Fruit fly (Drosophila melanogaster) whole organism, embryonic: ENCODE measurements around the gene CG14731.

Source experiments
- Adf1 ChIP-seq: fragments of 200-800 bp; sonication (Bioruptor generic); IDR thresholded peaks from 2 replicates; pipeline ENCODE4 v1.3.6; 2022; ENCODE audit warnings: missing biosample characterization, missing genetic modification characterization
- BEAF-32 ChIP-seq: fragments of 200-800 bp; sonication (Bioruptor generic); optimal IDR thresholded peaks from 3 replicates; lab custom pipeline; 2017; ENCODE audit warnings: missing biosample characterization, missing genetic modification characterization, mild to moderate bottlenecking, moderate library complexity, missing genetic modification reagents
- C15 ChIP-seq: fragments of 200-800 bp; sonication (Bioruptor generic); IDR thresholded peaks from 3 replicates; pipeline ENCODE4 v1.3.6; 2022; ENCODE audit warnings: missing biosample characterization, missing genetic modification characterization
- CG11085 ChIP-seq: fragments of 200-800 bp; sonication (Bioruptor generic); IDR thresholded peaks from 2 replicates; pipeline ENCODE4 v1.3.6; 2022; ENCODE audit warnings: missing biosample characterization, missing genetic modification characterization
- CG11504 ChIP-seq: fragments of 200-800 bp; sonication (Bioruptor generic); optimal IDR thresholded peaks from 3 replicates; lab custom pipeline; 2019; ENCODE audit warnings: missing biosample characterization, mild to moderate bottlenecking, missing genetic modification characterization, moderate library complexity
- CG12155 ChIP-seq: fragments of 200-800 bp; sonication (Bioruptor generic); optimal IDR thresholded peaks from 3 replicates; lab custom pipeline; 2016; ENCODE audit warnings: missing biosample characterization, missing genetic modification characterization
- CG13296 ChIP-seq: fragments of 200-800 bp; sonication (Bioruptor generic); optimal IDR thresholded peaks from 3 replicates; lab custom pipeline; 2018; ENCODE audit warnings: missing biosample characterization, mild to moderate bottlenecking, missing genetic modification characterization
- CG13894 ChIP-seq: fragments of 200-800 bp; sonication (Bioruptor generic); optimal IDR thresholded peaks from 3 replicates; lab custom pipeline; 2018; ENCODE audit warnings: missing biosample characterization, mild to moderate bottlenecking, missing genetic modification characterization, moderate library complexity
- CG1602 ChIP-seq: fragments of 200-800 bp; sonication (Bioruptor generic); optimal IDR thresholded peaks from 3 replicates; lab custom pipeline; 2016; ENCODE audit warnings: missing biosample characterization, missing genetic modification characterization
- CG17568 ChIP-seq: fragments of 200-800 bp; sonication (Bioruptor generic); optimal IDR thresholded peaks from 2 replicates; lab custom pipeline; 2018; ENCODE audit warnings: missing biosample characterization, mild to moderate bottlenecking, missing genetic modification characterization, moderate library complexity
- CG2199 ChIP-seq: fragments of 200-800 bp; sonication (Bioruptor generic); IDR thresholded peaks from 3 replicates; pipeline ENCODE4 v1.3.6; 2022; ENCODE audit warnings: missing biosample characterization, missing genetic modification characterization
- CG31224 ChIP-seq: fragments of 200-800 bp; sonication (Bioruptor generic); IDR thresholded peaks from 2 replicates; pipeline ENCODE4 v1.3.6; 2022; ENCODE audit warnings: missing biosample characterization, missing genetic modification characterization
- CG3726 ChIP-seq: fragments of 200-800 bp; sonication (Bioruptor generic); IDR thresholded peaks from 3 replicates; pipeline ENCODE4, ENCODE4 v1.3.6; 2022; ENCODE audit warnings: missing biosample characterization, missing genetic modification characterization
- CG4730 ChIP-seq: fragments of 200-800 bp; sonication (Bioruptor generic); IDR thresholded peaks from 2 replicates; pipeline ENCODE4 v1.3.6; 2022; ENCODE audit warnings: missing biosample characterization, missing genetic modification characterization
- CG6272 ChIP-seq: fragments of 200-800 bp; sonication (Bioruptor generic); IDR thresholded peaks from 2 replicates; pipeline ENCODE4 v1.3.6; 2022; ENCODE audit warnings: missing biosample characterization, missing genetic modification characterization
- CG7271 ChIP-seq: fragments of 200-800 bp; sonication (Bioruptor generic); optimal IDR thresholded peaks from 2 replicates; lab custom pipeline; 2018; ENCODE audit warnings: missing biosample characterization, mild to moderate bottlenecking, missing genetic modification characterization, moderate library complexity
- CG7987 ChIP-seq: fragments of 200-800 bp; sonication (Bioruptor generic); optimal IDR thresholded peaks from 2 replicates; lab custom pipeline; 2018; ENCODE audit warnings: missing biosample characterization, mild to moderate bottlenecking, missing genetic modification characterization, moderate library complexity
- CG8089 ChIP-seq: fragments of 200-800 bp; sonication (Bioruptor generic); optimal IDR thresholded peaks from 3 replicates; lab custom pipeline; 2016; ENCODE audit warnings: missing biosample characterization, missing genetic modification characterization
- CG8924 ChIP-seq: fragments of 200-800 bp; optimal IDR thresholded peaks from 3 replicates; lab custom pipeline; 2019; ENCODE audit warnings: missing biosample characterization, mild to moderate bottlenecking, missing genetic modification characterization, moderate library complexity
- Doc3 ChIP-seq: fragments of 200-800 bp; sonication (Bioruptor generic); IDR thresholded peaks from 3 replicates; pipeline ENCODE4 v1.3.6; 2022; ENCODE audit warnings: missing biosample characterization, missing genetic modification characterization; ENCODE audit not compliant: partially characterized antibody
- E2f1 ChIP-seq: fragments of 200-800 bp; sonication (Bioruptor generic); IDR thresholded peaks from 2 replicates; pipeline ENCODE4 v1.3.6; 2022; ENCODE audit warnings: missing biosample characterization, missing genetic modification characterization
- E2f2 ChIP-seq: fragments of 200-800 bp; sonication (Bioruptor generic); IDR thresholded peaks from 2 replicates; pipeline ENCODE4 v1.3.6; 2022; ENCODE audit warnings: missing biosample characterization, missing genetic modification characterization
- GATAe ChIP-seq: fragments of 200-800 bp; sonication (Bioruptor generic); conservative IDR thresholded peaks from 2 replicates; pipeline ENCODE4 v1.3.6; 2022; ENCODE audit warnings: missing biosample characterization, missing genetic modification characterization
- Hey ChIP-seq: fragments of 200-800 bp; sonication (Bioruptor generic); optimal IDR thresholded peaks from 3 replicates; lab custom pipeline; 2018; ENCODE audit warnings: missing biosample characterization, mild to moderate bottlenecking, missing genetic modification characterization
- HmgD ChIP-seq: fragments of 200-800 bp; sonication (Bioruptor generic); optimal IDR thresholded peaks from 3 replicates; lab custom pipeline; 2016; ENCODE audit warnings: missing biosample characterization, missing genetic modification characterization
- Lpt ChIP-seq: fragments of >200 bp; optimal IDR thresholded peaks from 2 replicates; lab custom pipeline; 2018; ENCODE audit warnings: missing biosample characterization, missing genetic modification characterization
- MBD-R2 ChIP-seq: fragments of 200-800 bp; sonication (Bioruptor generic); IDR thresholded peaks from 2 replicates; pipeline ENCODE4 v1.3.6; 2022; ENCODE audit warnings: missing biosample characterization, missing genetic modification characterization
- NC2α ChIP-seq: fragments of 200-800 bp; sonication (Bioruptor generic); optimal IDR thresholded peaks from 2 replicates; lab custom pipeline; 2016; ENCODE audit warnings: missing biosample characterization, missing genetic modification characterization
- Nf-YB ChIP-seq: fragments of 200-800 bp; sonication (Bioruptor generic); optimal IDR thresholded peaks from 3 replicates; lab custom pipeline; 2019; ENCODE audit warnings: missing biosample characterization, mild to moderate bottlenecking, missing genetic modification characterization, moderate library complexity
- Nf-YC ChIP-seq: fragments of 200-800 bp; optimal IDR thresholded peaks from 3 replicates; lab custom pipeline; 2019; ENCODE audit warnings: missing biosample characterization, mild to moderate bottlenecking, missing genetic modification characterization, moderate library complexity
- Opbp ChIP-seq: fragments of 200-800 bp; sonication (Bioruptor generic); IDR thresholded peaks from 3 replicates; pipeline ENCODE4 v1.3.6; 2022; ENCODE audit warnings: missing biosample characterization, missing genetic modification characterization; ENCODE audit not compliant: partially characterized antibody
- Sox100B ChIP-seq: fragments of 200-800 bp; sonication (Bioruptor generic); optimal IDR thresholded peaks from 3 replicates; lab custom pipeline; 2018; ENCODE audit warnings: missing biosample characterization, mild to moderate bottlenecking, missing genetic modification characterization
- Trl ChIP-seq, 3 experiments: fragments of >200 bp in 2 of 3; fragments of 200-800 bp in 1 of 3; sonication (Bioruptor generic) in 1 of 3; optimal IDR thresholded peaks; 2 replicates in 1 of 3; 3 replicates in 2 of 3; lab custom pipeline; 2016 to 2017; ENCODE audit warnings: missing biosample characterization in 1 of 3, missing genetic modification characterization in 1 of 3
- ara ChIP-seq: fragments of 200-800 bp; sonication (Bioruptor generic); IDR thresholded peaks from 2 replicates; pipeline ENCODE4 v1.3.6; 2022; ENCODE audit warnings: missing biosample characterization, missing genetic modification characterization
- bsh ChIP-seq, 2 experiments: fragments of 200-800 bp; sonication (Bioruptor generic); optimal IDR thresholded peaks; 2 replicates each; lab custom pipeline; 2017 to 2018; ENCODE audit warnings: mild to moderate bottlenecking in 2 of 2, missing biosample characterization in 2 of 2, missing genetic modification characterization in 2 of 2, moderate library complexity in 1 of 2
- dm ChIP-seq: fragments of 200-800 bp; sonication (Bioruptor generic); optimal IDR thresholded peaks from 3 replicates; lab custom pipeline; 2016; ENCODE audit warnings: missing biosample characterization, missing genetic modification characterization
- dysf ChIP-seq: fragments of 200-800 bp; sonication (Bioruptor generic); IDR thresholded peaks from 3 replicates; pipeline ENCODE4 v1.3.6; 2022; ENCODE audit warnings: missing biosample characterization, missing genetic modification characterization
- fd102C ChIP-seq: fragments of 200-800 bp; sonication (Bioruptor generic); optimal IDR thresholded peaks from 2 replicates; lab custom pipeline; 2018; ENCODE audit warnings: missing biosample characterization, mild to moderate bottlenecking, missing genetic modification characterization, moderate library complexity
- gce ChIP-seq: fragments of 200-800 bp; sonication (Bioruptor generic); IDR thresholded peaks from 3 replicates; pipeline ENCODE4 v1.3.6; 2022; ENCODE audit warnings: missing biosample characterization, missing genetic modification characterization
- grau ChIP-seq: fragments of 200-800 bp; optimal IDR thresholded peaks from 3 replicates; lab custom pipeline; 2019; ENCODE audit warnings: missing biosample characterization, mild to moderate bottlenecking, missing genetic modification characterization, moderate library complexity
- gsb-n ChIP-seq: fragments of 200-800 bp; sonication (Bioruptor generic); optimal IDR thresholded peaks from 3 replicates; lab custom pipeline; 2018; ENCODE audit warnings: missing biosample characterization, mild to moderate bottlenecking, missing genetic modification characterization
- insv ChIP-seq, 2 experiments: fragments of 200-800 bp; sonication (Bioruptor generic); optimal IDR thresholded peaks; 3 replicates each; lab custom pipeline; 2016 to 2018; ENCODE audit warnings: missing biosample characterization in 2 of 2, missing genetic modification characterization in 2 of 2
- jumu ChIP-seq: fragments of 200-800 bp; sonication (Bioruptor generic); optimal IDR thresholded peaks from 3 replicates; lab custom pipeline; 2016; ENCODE audit warnings: missing biosample characterization, missing genetic modification characterization
- oc ChIP-seq: fragments of 200-800 bp; sonication (Bioruptor generic); optimal IDR thresholded peaks from 2 replicates; lab custom pipeline; 2018; ENCODE audit warnings: missing biosample characterization, mild to moderate bottlenecking, missing genetic modification characterization, moderate library complexity
- pfk ChIP-seq: fragments of 200-800 bp; sonication (Bioruptor generic); optimal IDR thresholded peaks from 2 replicates; lab custom pipeline; 2018; ENCODE audit warnings: missing biosample characterization, mild to moderate bottlenecking, missing genetic modification characterization, moderate library complexity
- pros ChIP-seq: fragments of 200-800 bp; sonication (Bioruptor generic); optimal IDR thresholded peaks from 3 replicates; lab custom pipeline; 2019; ENCODE audit warnings: missing biosample characterization, mild to moderate bottlenecking, missing genetic modification characterization, moderate library complexity
- rib ChIP-seq: fragments of 200-800 bp; sonication (Bioruptor generic); IDR thresholded peaks from 2 replicates; pipeline ENCODE4 v1.3.6; 2022; ENCODE audit warnings: missing biosample characterization, missing genetic modification characterization
- sna ChIP-seq: fragments of 200-800 bp; sonication (Bioruptor generic); IDR thresholded peaks from 2 replicates; pipeline ENCODE4 v1.3.6; 2022; ENCODE audit warnings: missing biosample characterization, missing genetic modification characterization; ENCODE audit not compliant: partially characterized antibody
- tll ChIP-seq, 2 experiments: fragments of 200-800 bp in 1 of 2; fragments of >200 bp in 1 of 2; sonication (Bioruptor generic) in 1 of 2; optimal IDR thresholded peaks; 2 replicates each; lab custom pipeline; 2017 to 2019; ENCODE audit warnings: missing biosample characterization in 2 of 2, missing genetic modification characterization in 2 of 2, mild to moderate bottlenecking in 1 of 2, moderate library complexity in 1 of 2

Gene CG14731

DNA sequence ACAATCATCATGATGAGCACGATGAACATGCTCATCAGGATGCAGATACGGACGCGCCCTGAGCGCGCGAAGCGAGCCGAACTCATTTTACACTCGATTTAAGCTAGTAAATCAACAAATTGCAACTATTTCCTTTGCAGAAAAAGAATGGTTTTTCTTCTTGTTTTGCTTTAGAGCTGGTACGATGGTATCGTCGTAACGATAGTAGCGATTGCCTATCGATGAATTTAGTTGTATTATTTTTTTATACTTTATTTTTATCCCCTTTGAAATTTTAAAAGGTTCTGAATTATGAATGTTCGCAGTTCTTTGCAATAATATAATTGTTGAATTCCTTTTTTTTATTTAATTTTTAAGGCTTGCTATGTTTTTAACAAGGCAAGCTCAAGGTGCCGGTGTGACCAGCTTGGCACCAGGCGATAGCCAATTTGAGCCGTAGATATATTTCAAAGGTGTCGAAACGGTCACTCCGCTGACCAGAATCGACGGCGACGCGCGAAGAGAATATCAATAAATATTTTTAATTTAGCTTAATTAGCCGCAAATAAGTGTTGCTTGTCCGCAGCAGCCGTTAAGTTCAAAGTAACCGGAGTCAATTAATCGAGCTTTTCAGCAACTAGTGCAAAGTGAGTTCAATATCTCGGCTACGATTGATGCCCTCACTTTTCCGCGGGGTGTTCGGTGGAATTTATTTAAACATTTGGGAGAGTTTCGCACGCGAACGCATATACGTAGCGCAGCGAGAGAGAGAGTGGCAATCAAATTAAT, 36.4 kb downstream of the CG14731 start, which contains the start of the genes CG12213 and GC1 (continued):
- TF ChIP-seq CG4730 (GFP tag; lab: Robert Waterston, UW) (no peak), CG17568 (no peak), CG12155 (GFP tag; lab: Kevin White, UChicago) (peak; percentile 40), CG6272 (GFP tag; lab: Robert Waterston, UW) (no peak), jumu (GFP tag; lab: Kevin White, UChicago) (no peak), rib (GFP tag; lab: Robert Waterston, UW) (no peak), Lpt (GFP tag; lab: Kevin White, UChicago) (no peak), Opbp (GFP tag; lab: Robert Waterston, UW) (peak; percentile 97), Hey (tag; lab: Kevin White, UChicago) (no peak), tll (GFP tag; optimal IDR thresholded peaks at IDR 0.05; lab: Kevin White, UChicago) (peak in 1 of 2 experiments; percentile 4), pros (GFP tag; lab: Kevin White, UChicago) (no peak), Doc3 (peak; percentile 99), dm (GFP tag; lab: Kevin White, UChicago) (no peak), fd102C (GFP tag; lab: Kevin White, UChicago) (no peak), CG8924 (peak; percentile 84), CG13894 (tag; lab: Kevin White, UChicago) (no peak), Sox100B (GFP tag; lab: Kevin White, UChicago) (peak; percentile 3), CG2199 (GFP tag; lab: Robert Waterston, UW) (no peak), Nf-YB (GFP tag; lab: Kevin White, UChicago) (peak; percentile 39), Nf-YC (tag; lab: Kevin White, UChicago) (peak; percentile 75), CG8089 (GFP tag; lab: Kevin White, UChicago) (no peak), CG11504 (tag; lab: Kevin White, UChicago) (peak; percentile 56), Trl (optimal IDR thresholded peaks at IDR 0.05; lab: Kevin White, UChicago) (peak; percentile 29 to 62), Trl (GFP tag; optimal IDR thresholded peaks at IDR 0.05; lab: Kevin White, UChicago) (peak; percentile 4), dysf (GFP tag; lab: Robert Waterston, UW) (no peak), grau (tag; lab: Kevin White, UChicago) (peak; percentile 43), CG7987 (GFP tag; lab: Kevin White, UChicago) (no peak), oc (tag; lab: Kevin White, UChicago) (no peak), GATAe (GFP tag; lab: Robert Waterston, UW) (no peak), ara (GFP tag; lab: Robert Waterston, UW) (no peak), E2f1 (GFP tag; lab: Robert Waterston, UW) (no peak), gsb-n (tag; lab: Kevin White, UChicago) (peak; percentile 34), gce (GFP tag; lab: Robert Waterston, UW) (no peak), E2f2 (GFP tag; lab: Robert Waterston, UW) (peak; percentile 81), NC2α (no peak), C15 (GFP tag; lab: Robert Waterston, UW) (no peak), CG11085 (GFP tag; lab: Robert Waterston, UW) (no peak), pfk (GFP tag; lab: Kevin White, UChicago) (no peak), HmgD (GFP tag; lab: Kevin White, UChicago) (peak; percentile 23), CG3726 (GFP tag; lab: Robert Waterston, UW) (no peak), MBD-R2 (GFP tag; lab: Robert Waterston, UW) (peak; percentile 62), bsh (GFP tag; optimal IDR thresholded peaks at IDR 0.05; lab: Kevin White, UChicago) (no peak), Adf1 (no peak; the same call in 1 of the 2 replicates), sna (GFP tag; lab: Robert Waterston, UW) (peak; percentile 99), CG7271 (tag; lab: Kevin White, UChicago) (peak; percentile 0), CG13296 (no peak), insv (GFP tag; optimal IDR thresholded peaks at IDR 0.05; lab: Kevin White, UChicago) (peak in 1 of 2 experiments; percentile 24), CG1602 (GFP tag; lab: Kevin White, UChicago) (no peak), BEAF-32 (peak; percentile 99), CG31224 (GFP tag; lab: Robert Waterston, UW) (0 out of 2 replicates have a peak, but pooled peaks have one; percentile 32)
